Fruit fly (Drosophila melanogaster) whole organism, embryonic: ENCODE data around the gene park.

Experiments used
- Blimp-1 ChIP-seq: fragments of 200-800 bp; sonication (Bioruptor generic); optimal IDR thresholded peaks from 3 replicates; lab custom pipeline; 2018; ENCODE audit warnings: missing biosample characterization, missing genetic modification characterization, mild to moderate bottlenecking, moderate library complexity, missing genetic modification reagents
- CG10366 ChIP-seq: fragments of 200-800 bp; sonication (Bioruptor generic); IDR thresholded peaks from 2 replicates; pipeline ENCODE4 v1.3.6; 2022; ENCODE audit warnings: missing biosample characterization, missing genetic modification characterization
- CG10654 ChIP-seq: fragments of 200-800 bp; sonication (Bioruptor generic); optimal IDR thresholded peaks from 2 replicates; lab custom pipeline; 2016; ENCODE audit warnings: missing biosample characterization, missing genetic modification characterization
- CG11723 ChIP-seq: fragments of 200-800 bp; sonication (Bioruptor generic); optimal IDR thresholded peaks from 2 replicates; lab custom pipeline; 2017; ENCODE audit warnings: missing biosample characterization, mild to moderate bottlenecking, missing genetic modification characterization
- CG14441 ChIP-seq: fragments of 200-800 bp; sonication (Bioruptor generic); IDR thresholded peaks from 2 replicates; pipeline ENCODE4 v1.3.6; 2022; ENCODE audit warnings: missing biosample characterization, missing genetic modification characterization
- CG17359 ChIP-seq: fragments of 200-800 bp; sonication (Bioruptor generic); optimal IDR thresholded peaks from 3 replicates; lab custom pipeline; 2018; ENCODE audit warnings: missing biosample characterization, mild to moderate bottlenecking, missing genetic modification characterization, moderate library complexity
- CG2875 ChIP-seq: fragments of 200-800 bp; sonication (Bioruptor generic); optimal IDR thresholded peaks from 2 replicates; lab custom pipeline; 2017; ENCODE audit warnings: missing biosample characterization, mild to moderate bottlenecking, missing genetic modification characterization, missing genetic modification reagents
- CG3847 ChIP-seq: fragments of 200-800 bp; sonication (Bioruptor generic); IDR thresholded peaks from 2 replicates; pipeline ENCODE4 v1.3.6; 2022; ENCODE audit warnings: missing biosample characterization, missing genetic modification characterization
- CG4282 ChIP-seq: fragments of 200-800 bp; sonication (Bioruptor generic); optimal IDR thresholded peaks from 2 replicates; lab custom pipeline; 2016; ENCODE audit warnings: missing biosample characterization, missing genetic modification characterization
- CG4360 ChIP-seq: fragments of 200-800 bp; sonication (Bioruptor generic); IDR thresholded peaks from 2 replicates; pipeline ENCODE4 v1.3.6; 2022; ENCODE audit warnings: missing biosample characterization, missing genetic modification characterization
- CG8359 ChIP-seq: fragments of 200-800 bp; sonication (Bioruptor generic); optimal IDR thresholded peaks from 2 replicates; lab custom pipeline; 2017; ENCODE audit warnings: missing biosample characterization, mild to moderate bottlenecking, missing genetic modification characterization, borderline replicate concordance
- CG8478 ChIP-seq: fragments of >200 bp; optimal IDR thresholded peaks from 2 replicates; lab custom pipeline; 2018
- Chrac-16 ChIP-seq: fragments of 200-800 bp; sonication (Bioruptor generic); optimal IDR thresholded peaks from 3 replicates; lab custom pipeline; 2016; ENCODE audit warnings: missing biosample characterization, missing genetic modification characterization
- Drgx ChIP-seq: fragments of 200-800 bp; sonication (Bioruptor generic); IDR thresholded peaks from 2 replicates; pipeline ENCODE4 v1.3.6; 2022; ENCODE audit warnings: missing biosample characterization, missing genetic modification characterization
- Eip74EF ChIP-seq, 2 experiments: fragments of 200-800 bp in 1 of 2; fragments of >200 bp in 1 of 2; sonication (Bioruptor generic) in 1 of 2; optimal IDR thresholded peaks; 2 replicates each; lab custom pipeline; 2017 to 2019; ENCODE audit warnings: missing biosample characterization in 2 of 2, missing genetic modification characterization in 2 of 2, mild to moderate bottlenecking in 1 of 2, moderate library complexity in 1 of 2
- Ets65A ChIP-seq: fragments of 200-800 bp; sonication (Bioruptor generic); peaks from one replicate; lab custom pipeline; 2016; ENCODE audit warnings: missing biosample characterization, missing genetic modification characterization
- Hr39 ChIP-seq: fragments of >200 bp; optimal IDR thresholded peaks from 2 replicates; lab custom pipeline; 2017
- Hsf ChIP-seq: fragments of 200-800 bp; sonication (Bioruptor generic); optimal IDR thresholded peaks from 3 replicates; lab custom pipeline; 2016; ENCODE audit warnings: missing biosample characterization, missing genetic modification characterization
- Jarid2 ChIP-seq: fragments of 200-800 bp; sonication (Bioruptor generic); optimal IDR thresholded peaks from 3 replicates; lab custom pipeline; 2017; ENCODE audit warnings: mild to moderate bottlenecking, missing biosample characterization, missing genetic modification reagents, missing genetic modification characterization
- Lhr ChIP-seq: fragments of 200-800 bp; sonication (Bioruptor generic); optimal IDR thresholded peaks from 3 replicates; lab custom pipeline; 2017; ENCODE audit warnings: mild to moderate bottlenecking, missing biosample characterization, missing genetic modification reagents, missing genetic modification characterization
- Nf-YB ChIP-seq: fragments of 200-800 bp; sonication (Bioruptor generic); optimal IDR thresholded peaks from 3 replicates; lab custom pipeline; 2019; ENCODE audit warnings: missing biosample characterization, mild to moderate bottlenecking, missing genetic modification characterization, moderate library complexity
- Optix ChIP-seq: fragments of 200-800 bp; sonication (Bioruptor generic); IDR thresholded peaks from 3 replicates; pipeline ENCODE4 v1.3.6; 2022; ENCODE audit warnings: missing biosample characterization, missing genetic modification characterization
- Pdp1 ChIP-seq, 2 experiments: fragments of 200-800 bp; sonication (Bioruptor generic); optimal IDR thresholded peaks; 3 replicates each; lab custom pipeline; 2016; ENCODE audit warnings: missing biosample characterization in 2 of 2, missing genetic modification characterization in 2 of 2, mild to moderate bottlenecking in 1 of 2, moderate library complexity in 1 of 2
- Tbp ChIP-seq: fragments of >200 bp; optimal IDR thresholded peaks from 2 replicates; lab custom pipeline; 2018; ENCODE audit warnings: missing biosample characterization, missing genetic modification characterization
- Trl ChIP-seq, 3 experiments: fragments of >200 bp in 2 of 3; fragments of 200-800 bp in 1 of 3; sonication (Bioruptor generic) in 1 of 3; optimal IDR thresholded peaks; 2 replicates in 1 of 3; 3 replicates in 2 of 3; lab custom pipeline; 2016 to 2017; ENCODE audit warnings: missing biosample characterization in 1 of 3, missing genetic modification characterization in 1 of 3
- Xbp1 ChIP-seq: fragments of 200-800 bp; sonication (Bioruptor generic); optimal IDR thresholded peaks from 3 replicates; lab custom pipeline; 2016; ENCODE audit warnings: missing biosample characterization, mild to moderate bottlenecking, missing genetic modification characterization
- Xrp1 ChIP-seq: fragments of 200-800 bp; sonication (Bioruptor generic); IDR thresholded peaks from 2 replicates; pipeline ENCODE4 v1.3.6; 2022; ENCODE audit warnings: missing biosample characterization, missing genetic modification characterization
- YL-1 ChIP-seq: fragments of 200-800 bp; sonication (Bioruptor generic); optimal IDR thresholded peaks from 3 replicates; lab custom pipeline; 2017; ENCODE audit warnings: missing biosample characterization, mild to moderate bottlenecking, missing genetic modification characterization
- bsh ChIP-seq, 2 experiments: fragments of 200-800 bp; sonication (Bioruptor generic); optimal IDR thresholded peaks; 2 replicates each; lab custom pipeline; 2017 to 2018; ENCODE audit warnings: mild to moderate bottlenecking in 2 of 2, missing biosample characterization in 2 of 2, missing genetic modification characterization in 2 of 2, moderate library complexity in 1 of 2
- cg ChIP-seq: fragments of 200-800 bp; sonication (Bioruptor generic); optimal IDR thresholded peaks from 3 replicates; lab custom pipeline; 2019; ENCODE audit warnings: missing biosample characterization, mild to moderate bottlenecking, missing genetic modification characterization, moderate library complexity
- chn ChIP-seq: fragments of 200-800 bp; sonication (Bioruptor generic); optimal IDR thresholded peaks from 2 replicates; lab custom pipeline; 2016; ENCODE audit warnings: missing biosample characterization, missing genetic modification characterization
- croc ChIP-seq: fragments of 200-800 bp; sonication (Bioruptor generic); conservative IDR thresholded peaks from 3 replicates; pipeline ENCODE4 v1.3.6; 2022; ENCODE audit warnings: missing biosample characterization, missing genetic modification characterization
- crol ChIP-seq: fragments of 200-800 bp; sonication (Bioruptor generic); IDR thresholded peaks from 2 replicates; pipeline ENCODE4 v1.3.6; 2022; ENCODE audit warnings: missing biosample characterization, missing genetic modification characterization
- gce ChIP-seq: fragments of 200-800 bp; sonication (Bioruptor generic); IDR thresholded peaks from 3 replicates; pipeline ENCODE4 v1.3.6; 2022; ENCODE audit warnings: missing biosample characterization, missing genetic modification characterization
- gsb ChIP-seq: fragments of 200-800 bp; sonication (Bioruptor generic); IDR thresholded peaks from 2 replicates; pipeline ENCODE4 v1.3.6; 2022; ENCODE audit warnings: missing biosample characterization, missing genetic modification characterization
- insv ChIP-seq, 2 experiments: fragments of 200-800 bp; sonication (Bioruptor generic); optimal IDR thresholded peaks; 3 replicates each; lab custom pipeline; 2016 to 2018; ENCODE audit warnings: missing biosample characterization in 2 of 2, missing genetic modification characterization in 2 of 2
- oc ChIP-seq: fragments of 200-800 bp; sonication (Bioruptor generic); optimal IDR thresholded peaks from 2 replicates; lab custom pipeline; 2018; ENCODE audit warnings: missing biosample characterization, mild to moderate bottlenecking, missing genetic modification characterization, moderate library complexity
- row ChIP-seq: fragments of 200-800 bp; sonication (Bioruptor generic); IDR thresholded peaks from 3 replicates; pipeline ENCODE4 v1.3.6; 2022; ENCODE audit warnings: missing biosample characterization, missing genetic modification characterization
- schlank ChIP-seq: fragments of 200-800 bp; sonication (Bioruptor generic); optimal IDR thresholded peaks from 2 replicates; lab custom pipeline; 2018; ENCODE audit warnings: missing biosample characterization, mild to moderate bottlenecking, missing genetic modification characterization
- so ChIP-seq: fragments of 200-800 bp; sonication (Bioruptor generic); IDR thresholded peaks from 3 replicates; pipeline ENCODE4 v1.3.6; 2022; ENCODE audit warnings: missing biosample characterization, missing genetic modification characterization
- ttk ChIP-seq: fragments of 200-800 bp; sonication (Bioruptor generic); IDR thresholded peaks from 2 replicates; pipeline ENCODE4 v2.1.2; 2022; ENCODE audit warnings: missing biosample characterization, missing genetic modification characterization
- yki ChIP-seq: fragments of >200 bp; optimal IDR thresholded peaks from 3 replicates; lab custom pipeline; 2018
- z ChIP-seq: fragments of 200-800 bp; sonication (Bioruptor generic); IDR thresholded peaks from 3 replicates; pipeline ENCODE4 v1.3.6; 2022; ENCODE audit warnings: missing biosample characterization, missing genetic modification characterization

park gene

DNA sequence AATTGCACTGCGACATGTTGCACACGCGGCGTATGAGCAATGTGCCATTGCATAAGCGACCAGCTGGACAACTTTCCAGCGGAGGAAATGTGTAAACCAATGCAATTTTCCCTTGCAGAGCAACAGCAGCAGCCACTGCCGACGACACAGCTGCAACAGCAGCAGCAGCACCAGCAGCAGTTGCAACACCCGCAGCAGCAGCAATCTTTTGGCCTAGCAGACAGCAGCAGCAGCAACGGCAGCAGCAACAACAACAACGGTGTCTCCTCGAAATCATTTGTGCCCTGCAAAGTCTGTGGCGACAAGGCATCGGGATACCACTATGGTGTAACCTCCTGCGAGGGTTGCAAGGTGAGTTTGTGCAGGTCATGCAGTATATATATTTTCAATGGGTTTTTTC is 34.1 kb upstream of the park start:
- TF ChIP-seq CG3847 = 0 out of 2 replicates have a peak, but pooled peaks have one; percentile 13
- TF ChIP-seq croc (GFP tag; lab: Robert Waterston, UW) = no peak
- no peak for TF ChIP-seq CG4360 (GFP tag; lab: Robert Waterston, UW)
- no peak for TF ChIP-seq Hsf (GFP tag; lab: Kevin White, UChicago)
- TF ChIP-seq insv (GFP tag; optimal IDR thresholded peaks at IDR 0.05; lab: Kevin White, UChicago) = no peak
- no peak for TF ChIP-seq CG8359
- TF ChIP-seq ttk = no peak
- no peak for TF ChIP-seq Lhr

DNA sequence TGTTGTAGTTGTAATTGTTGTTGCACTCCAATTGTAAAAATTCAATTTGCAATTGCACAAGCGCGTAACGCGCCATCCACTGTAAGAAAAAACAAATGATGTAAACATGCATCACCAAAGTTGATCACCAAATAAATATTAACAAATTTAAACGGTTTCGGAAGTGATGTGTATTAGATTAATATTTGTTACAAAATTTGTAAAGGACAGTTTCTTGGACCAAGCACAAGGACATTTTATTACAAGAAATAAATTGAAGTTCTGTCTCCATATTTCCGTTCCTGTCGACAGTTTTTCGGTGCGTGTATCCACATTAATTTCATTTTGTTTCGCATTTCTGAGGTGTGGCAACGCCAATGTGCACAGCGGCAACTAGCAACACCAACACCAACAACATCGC is 33.1 kb upstream of the park start:
- no peak for TF ChIP-seq row (GFP tag; lab: Robert Waterston, UW)
- peak; percentile 76 for TF ChIP-seq Drgx (GFP tag; lab: Robert Waterston, UW)
- TF ChIP-seq bsh (GFP tag; optimal IDR thresholded peaks at IDR 0.05; lab: Kevin White, UChicago) = peak in 1 of 2 experiments; percentile 10
- TF ChIP-seq, all 482 proteins: peak for 2

DNA sequence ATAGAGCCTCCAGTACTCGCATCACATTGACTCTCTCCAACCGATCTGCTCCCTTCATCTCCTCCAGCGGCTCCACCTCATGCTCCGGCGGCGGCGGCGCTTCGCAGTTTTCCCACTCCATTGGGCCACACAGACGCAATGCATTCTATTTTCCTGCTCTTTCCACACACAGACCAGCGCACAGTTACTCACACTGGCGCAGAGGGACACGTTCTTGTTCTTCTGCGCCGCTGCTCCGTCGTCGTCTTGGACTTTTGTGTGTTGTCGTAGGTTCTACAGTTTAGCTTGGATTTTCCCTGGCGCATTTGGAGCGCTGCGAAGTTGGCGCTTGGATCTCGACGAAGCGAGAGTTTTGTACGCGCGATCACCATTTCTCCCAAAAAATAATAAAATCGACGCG is 29.7 kb upstream of the park start, which contains the start of gene Eip78C:
Gene Eip78C, plus strand, starts transcription at position 301 of the 400 bp plus-strand sequence.
- no peak for TF ChIP-seq CG10654 (GFP tag; lab: Kevin White, UChicago)
- TF ChIP-seq schlank (tag; lab: Kevin White, UChicago) = no peak
- TF ChIP-seq cg (GFP tag; lab: Kevin White, UChicago) = peak; percentile 30
- 0 out of 2 replicates have a peak, but pooled peaks have one; percentile 12 for TF ChIP-seq gsb (GFP tag; lab: Robert Waterston, UW)
- TF ChIP-seq gce (GFP tag; lab: Robert Waterston, UW) = no peak
- no peak for TF ChIP-seq Xrp1
- peak in 1 of 2 experiments; percentile 11 for TF ChIP-seq Trl (optimal IDR thresholded peaks at IDR 0.05; lab: Kevin White, UChicago)
- TF ChIP-seq Trl (GFP tag; optimal IDR thresholded peaks at IDR 0.05; lab: Kevin White, UChicago) = no peak

DNA sequence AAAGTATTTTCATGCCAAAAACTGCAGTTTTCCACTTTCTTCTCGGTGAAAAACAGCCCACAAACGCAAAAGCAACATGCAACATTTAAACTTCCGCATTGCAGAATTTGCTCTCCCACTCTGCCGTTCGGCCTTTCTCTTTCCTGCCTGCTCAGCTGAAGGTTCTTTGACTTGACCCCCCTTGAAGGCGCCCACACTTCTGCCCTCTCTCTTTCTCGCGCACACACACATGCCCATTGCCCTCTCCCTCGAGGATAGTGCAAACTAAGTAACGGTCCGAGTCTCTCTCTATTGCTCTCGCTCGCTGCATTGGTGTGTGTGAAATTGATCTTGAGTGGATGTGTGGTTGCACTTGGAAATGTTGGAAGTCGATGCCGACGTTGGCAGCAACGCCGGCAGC is 29.0 kb upstream of the park start:
- TF ChIP-seq CG17359 (tag; lab: Kevin White, UChicago) (no peak), crol (GFP tag; lab: Robert Waterston, UW) (peak; percentile 28; the same call in 1 of the 2 replicates), cg (GFP tag; lab: Kevin White, UChicago) (peak; percentile 38), YL-1 (GFP tag; lab: Kevin White, UChicago) (no peak), chn (GFP tag; lab: Kevin White, UChicago) (no peak), yki (lab: Kevin White, UChicago) (no peak), Jarid2 (GFP tag; lab: Kevin White, UChicago) (no peak), Chrac-16 (GFP tag; lab: Kevin White, UChicago) (no peak), Optix (GFP tag; lab: Robert Waterston, UW) (no peak), CG10366 (no peak), z (GFP tag; lab: Robert Waterston, UW) (0 out of 3 replicates have a peak, but pooled peaks have one; percentile 33), CG4282 (GFP tag; lab: Kevin White, UChicago) (no peak), oc (tag; lab: Kevin White, UChicago) (no peak), Trl (optimal IDR thresholded peaks at IDR 0.05; lab: Kevin White, UChicago) (peak in 1 of 2 experiments; percentile 44), Trl (GFP tag; optimal IDR thresholded peaks at IDR 0.05; lab: Kevin White, UChicago) (no peak), CG2875 (no peak), Ets65A (GFP tag; lab: Kevin White, UChicago) (no peak)

DNA sequence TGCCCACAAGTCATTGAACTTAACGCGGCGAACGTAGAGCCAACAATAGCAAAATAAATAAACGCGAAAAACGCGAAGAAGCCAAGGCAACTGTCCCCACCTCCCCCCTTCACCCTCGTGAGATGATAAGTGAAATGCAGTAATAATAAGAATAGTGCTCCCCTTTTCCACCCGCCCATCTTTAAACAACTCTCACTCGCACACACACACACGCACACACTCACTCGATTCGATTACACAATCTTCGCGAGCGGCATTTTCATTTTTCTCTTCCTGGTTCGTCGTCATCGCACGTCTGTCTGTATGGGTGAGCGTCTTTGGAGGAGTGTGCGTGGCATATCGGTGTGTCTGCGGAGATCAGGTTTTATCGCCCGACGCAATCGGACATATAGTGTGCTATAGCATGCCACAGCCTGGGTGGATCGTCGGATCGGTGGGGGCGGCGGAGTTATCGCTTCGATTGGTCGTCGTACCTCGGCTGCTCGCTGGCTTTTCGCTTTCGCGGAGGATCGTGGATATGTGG is 28.1 kb upstream of the park start:
- TF ChIP-seq CG11723 (GFP tag; lab: Kevin White, UChicago) = no peak
- TF ChIP-seq Nf-YB (GFP tag; lab: Kevin White, UChicago) = peak; percentile 5
- TF ChIP-seq cg (GFP tag; lab: Kevin White, UChicago) = peak; percentile 76
- TF ChIP-seq Hr39 (lab: Kevin White, UChicago) = no peak
- TF ChIP-seq so (GFP tag; lab: Robert Waterston, UW) = 0 out of 3 replicates have a peak, but pooled peaks have one; percentile 16
- peak; percentile 60 for TF ChIP-seq CG8478
- peak; percentile 15 for TF ChIP-seq Blimp-1 (GFP tag; lab: Kevin White, UChicago)
- TF ChIP-seq Xbp1 (GFP tag; lab: Kevin White, UChicago) = peak; percentile 52
- TF ChIP-seq CG14441 = no peak
- TF ChIP-seq Tbp = no peak
- TF ChIP-seq Pdp1 (GFP tag; optimal IDR thresholded peaks at IDR 0.05; lab: Kevin White, UChicago) = peak in 1 of 2 experiments; percentile 95
- peak in 1 of 2 experiments; percentile 87 for TF ChIP-seq Eip74EF (GFP tag; optimal IDR thresholded peaks at IDR 0.05; lab: Kevin White, UChicago)
- peak; percentile 81; the same call in 2 of the 3 replicates for TF ChIP-seq z (GFP tag; lab: Robert Waterston, UW)
- TF ChIP-seq Trl (optimal IDR thresholded peaks at IDR 0.05; lab: Kevin White, UChicago) = peak in 1 of 2 experiments; percentile 11
- TF ChIP-seq Trl (GFP tag; optimal IDR thresholded peaks at IDR 0.05; lab: Kevin White, UChicago) = no peak
- TF ChIP-seq Drgx (GFP tag; lab: Robert Waterston, UW) = peak; percentile 18; the same call in 1 of the 2 replicates
